Worm (Caenorhabditis elegans): ENCODE results near the gene M01H9.3.

Gene M01H9.3

DNA sequence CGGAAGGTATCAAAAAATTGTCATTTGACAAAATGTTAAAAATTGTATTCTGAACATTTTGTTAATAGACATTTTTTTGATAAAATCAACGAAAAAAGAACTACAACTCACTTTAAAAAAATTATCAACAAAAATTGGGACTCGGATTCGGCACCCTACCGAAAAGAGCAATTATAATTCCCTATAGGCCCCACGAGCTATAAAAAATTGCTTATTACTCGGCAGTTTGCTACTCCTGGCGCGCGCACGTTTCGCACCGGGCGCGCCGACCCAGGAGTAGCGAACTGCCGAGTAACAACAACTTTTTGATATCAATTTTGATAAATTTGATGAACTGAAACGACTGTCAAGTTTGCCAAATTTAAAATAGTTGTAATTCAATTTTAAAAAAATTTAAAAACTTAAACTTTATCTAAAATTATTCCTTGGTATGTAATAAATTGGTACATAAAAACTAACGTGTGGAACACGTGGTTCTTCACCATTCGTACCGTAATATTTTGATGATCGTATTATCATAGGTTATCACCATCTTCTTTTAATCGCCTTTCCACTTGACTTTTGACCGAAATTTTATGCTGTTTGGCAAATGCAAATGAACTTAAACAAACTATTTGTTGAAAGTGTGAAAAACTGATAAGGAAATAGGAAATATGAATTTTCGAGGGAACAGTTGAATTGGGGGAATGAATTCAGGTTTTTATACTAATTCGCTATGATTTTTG lies 1.3 kb downstream of the M01H9.3 start:
- TF ChIP-seq nhr-90 (tag; optimal IDR thresholded peaks at IDR 0.05; ENCODE audit: poor library complexity): peak; percentile 32
- no peak for TF ChIP-seq fkh-4 (tag; optimal IDR thresholded peaks at IDR 0.05; ENCODE audit: borderline replicate concordance)
- TF ChIP-seq nhr-20 (tag; optimal IDR thresholded peaks at IDR 0.05): peak; percentile 24
- peak; percentile 28 for TF ChIP-seq nhr-19 (GFP tag; conservative IDR thresholded peaks at IDR 0.05)
- no peak for TF ChIP-seq alr-1 (tag; optimal IDR thresholded peaks at IDR 0.05; ENCODE audit: borderline replicate concordance)
- peak; percentile 77 for TF ChIP-seq elt-2 (tag; optimal IDR thresholded peaks at IDR 0.05)
- peak; percentile 33 for TF ChIP-seq lir-3 (tag; optimal IDR thresholded peaks at IDR 0.05; ENCODE audit: poor library complexity)
- TF ChIP-seq lin-14 (GFP tag; optimal IDR thresholded peaks at IDR 0.05): peak; percentile 18
- TF ChIP-seq efl-1 (optimal IDR thresholded peaks at IDR 0.05): no peak
- peak in 1 of 2 experiments; percentile 45 for TF ChIP-seq efl-1 (GFP tag; optimal IDR thresholded peaks at IDR 0.05 in 1 of 2)
- TF ChIP-seq lsy-2 (tag; optimal IDR thresholded peaks at IDR 0.05): peak in 1 of 2 experiments; percentile 47
- TF ChIP-seq snpc-4 (tag; optimal IDR thresholded peaks at IDR 0.05): no peak
- peak; percentile 39 for TF ChIP-seq nhr-71 (tag; optimal IDR thresholded peaks at IDR 0.05)
- peak; percentile 17 for TF ChIP-seq snu-23 (GFP tag; optimal IDR thresholded peaks at IDR 0.05)
- no peak for TF ChIP-seq rnt-1 (tag; optimal IDR thresholded peaks at IDR 0.05)
- TF ChIP-seq lin-35 (GFP tag; optimal IDR thresholded peaks at IDR 0.05): peak in 1 of 2 experiments; percentile 43

DNA sequence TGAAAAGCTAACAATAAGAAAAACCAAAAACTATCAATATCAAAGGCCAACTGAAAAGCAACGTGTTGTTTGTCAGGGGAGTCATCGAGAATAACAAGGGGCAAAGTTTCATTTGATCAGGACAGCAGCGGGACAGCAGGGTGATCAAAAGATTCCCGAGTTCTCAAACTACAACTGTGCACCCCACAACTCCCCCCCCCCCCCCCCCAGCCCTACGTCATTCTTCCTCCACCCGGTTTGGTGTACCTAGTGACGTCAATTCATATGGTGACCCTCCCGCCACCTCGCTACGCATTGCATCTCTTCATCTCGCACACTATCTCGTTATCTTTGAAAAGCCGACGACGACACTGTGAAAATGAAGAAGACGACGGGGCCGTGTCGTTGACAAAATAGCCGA lies 3.1 kb downstream of the M01H9.3 start:
- TF ChIP-seq zag-1 (tag; optimal IDR thresholded peaks at IDR 0.05) (no peak), efl-1 (optimal IDR thresholded peaks at IDR 0.05) (no peak), efl-1 (GFP tag; optimal IDR thresholded peaks at IDR 0.05 in 1 of 2) (peak in 1 of 2 experiments; percentile 55), snpc-4 (tag; optimal IDR thresholded peaks at IDR 0.05) (no peak), mef-2 (tag; optimal IDR thresholded peaks at IDR 0.05) (no peak), ztf-4 (tag; optimal IDR thresholded peaks at IDR 0.05) (no peak), lir-3 (tag; optimal IDR thresholded peaks at IDR 0.05; ENCODE audit: poor library complexity) (no peak), efl-3 (GFP tag; optimal IDR thresholded peaks at IDR 0.05) (no peak), nhr-84 (tag; optimal IDR thresholded peaks at IDR 0.05) (no peak), nhr-71 (tag; optimal IDR thresholded peaks at IDR 0.05) (peak; percentile 30), irx-1 (tag; optimal IDR thresholded peaks at IDR 0.05) (no peak), blmp-1 (tag; optimal IDR thresholded peaks at IDR 0.05) (no peak), mep-1 (tag; optimal IDR thresholded peaks at IDR 0.05) (no peak), lsy-2 (tag; optimal IDR thresholded peaks at IDR 0.05) (no peak), fkh-4 (tag; optimal IDR thresholded peaks at IDR 0.05; ENCODE audit: borderline replicate concordance) (no peak), aly-2 (tag; optimal IDR thresholded peaks at IDR 0.05) (no peak), unc-98 (GFP tag; IDR thresholded peaks at IDR 0.05) (no peak), lin-13 (GFP tag; optimal IDR thresholded peaks at IDR 0.05) (no peak), sox-4 (tag; optimal IDR thresholded peaks at IDR 0.05) (no peak), pqm-1 (tag; optimal IDR thresholded peaks at IDR 0.05) (no peak), nhr-85 (tag) (peak; percentile 1), nhr-19 (GFP tag; conservative IDR thresholded peaks at IDR 0.05) (peak; percentile 27; the same call in 1 of the 2 replicates), ama-1 (optimal IDR thresholded peaks at IDR 0.05) (no peak), tlp-1 (tag; optimal IDR thresholded peaks at IDR 0.05) (no peak), lin-14 (GFP tag; optimal IDR thresholded peaks at IDR 0.05) (peak; percentile 45), elt-2 (tag; optimal IDR thresholded peaks at IDR 0.05) (no peak), nhr-76 (tag; optimal IDR thresholded peaks at IDR 0.05) (no peak), nhr-12 (tag; optimal IDR thresholded peaks at IDR 0.05) (no peak), skn-1 (tag; optimal IDR thresholded peaks at IDR 0.05) (no peak), unc-86 (tag; optimal IDR thresholded peaks at IDR 0.05) (no peak), swsn-7 (tag; optimal IDR thresholded peaks at IDR 0.05) (no peak), lin-15B (tag; optimal IDR thresholded peaks at IDR 0.05) (no peak), grh-1 (GFP tag; IDR thresholded peaks at IDR 0.05) (no peak)
